Worm (Caenorhabditis elegans) whole organism, L2 larva: ENCODE data around the gene tbx-34.

Experiments
- C34F6.9 ChIP-seq: fragments of 150-350 bp; optimal IDR thresholded peaks from 2 replicates; lab custom pipeline; 2014; ENCODE audit warnings: missing biosample characterization, missing genetic modification characterization
- F13H6.1 ChIP-seq: sonication (generic microtip); optimal IDR thresholded peaks from 2 replicates; lab custom pipeline; 2016; ENCODE audit warnings: missing genetic modification characterization, missing compliant biosample characterization
- R02D3.7 ChIP-seq: fragments of 150-350 bp; optimal IDR thresholded peaks from 2 replicates; lab custom pipeline; 2014; ENCODE audit warnings: missing biosample characterization, missing genetic modification characterization
- Y55F3AM.14 ChIP-seq: fragments of 200-800 bp; sonication (Bioruptor generic); optimal IDR thresholded peaks from 2 replicates; lab custom pipeline; 2018; ENCODE audit warnings: mild to moderate bottlenecking, missing genetic modification characterization, missing compliant biosample characterization
- ZK546.5 ChIP-seq: sonication (generic microtip); optimal IDR thresholded peaks from 2 replicates; lab custom pipeline; 2017; ENCODE audit warnings: missing biosample characterization, missing genetic modification characterization
- alr-1 ChIP-seq: fragments of 150-350 bp; optimal IDR thresholded peaks from 2 replicates; lab custom pipeline; 2014; ENCODE audit warnings: missing biosample characterization, missing genetic modification characterization
- aly-2 ChIP-seq: fragments of 150-350 bp; optimal IDR thresholded peaks from 2 replicates; lab custom pipeline; 2014; ENCODE audit warnings: missing biosample characterization, missing genetic modification characterization
- ceh-16 ChIP-seq: fragments of 150-350 bp; optimal IDR thresholded peaks from 2 replicates; lab custom pipeline; 2014; ENCODE audit warnings: missing biosample characterization, missing genetic modification characterization
- ceh-82 ChIP-seq: fragments of 150-350 bp; optimal IDR thresholded peaks from 2 replicates; lab custom pipeline; 2014; ENCODE audit warnings: missing biosample characterization, missing genetic modification characterization
- crh-2 ChIP-seq: sonication (generic microtip); optimal IDR thresholded peaks from 2 replicates; lab custom pipeline; 2017; ENCODE audit warnings: missing biosample characterization, missing genetic modification characterization
- dmd-4 ChIP-seq: sonication (generic microtip); optimal IDR thresholded peaks from 2 replicates; lab custom pipeline; 2017; ENCODE audit warnings: missing biosample characterization, missing genetic modification characterization
- elt-1 ChIP-seq: fragments of 150-350 bp; optimal IDR thresholded peaks from 2 replicates; lab custom pipeline; 2014; ENCODE audit warnings: missing biosample characterization, missing genetic modification characterization
- fos-1 ChIP-seq: fragments of 150-350 bp; optimal IDR thresholded peaks from 2 replicates; lab custom pipeline; 2014; ENCODE audit warnings: missing biosample characterization, missing genetic modification characterization
- gmeb-1 ChIP-seq: fragments of 150-350 bp; optimal IDR thresholded peaks from 2 replicates; lab custom pipeline; 2014; ENCODE audit warnings: missing biosample characterization, missing genetic modification characterization
- lin-11 ChIP-seq: fragments of 150-350 bp; sonication (generic microtip); optimal IDR thresholded peaks from 2 replicates; lab custom pipeline; 2014; ENCODE audit warnings: missing biosample characterization, missing genetic modification characterization, inconsistent platforms, mixed read lengths
- lin-13 ChIP-seq: fragments of 150-350 bp; optimal IDR thresholded peaks from 2 replicates; lab custom pipeline; 2014; ENCODE audit warnings: missing biosample characterization, missing genetic modification reagents, missing genetic modification characterization
- lin-39 ChIP-seq: fragments of 150-350 bp; optimal IDR thresholded peaks from 2 replicates; lab custom pipeline; 2014; ENCODE audit warnings: missing biosample characterization, missing genetic modification reagents, missing genetic modification characterization
- lsy-2 ChIP-seq, 2 experiments: fragments of 150-350 bp in 1 of 2; sonication (generic microtip) in 1 of 2; optimal IDR thresholded peaks; 2 replicates each; lab custom pipeline; 2014 to 2017; ENCODE audit warnings: missing biosample characterization in 2 of 2, missing genetic modification characterization in 2 of 2
- mab-5 ChIP-seq: fragments of 150-350 bp; optimal IDR thresholded peaks from 2 replicates; lab custom pipeline; 2014; ENCODE audit warnings: missing biosample characterization, missing genetic modification characterization
- mbf-1 ChIP-seq: sonication (generic microtip); optimal IDR thresholded peaks from 2 replicates; lab custom pipeline; 2017; ENCODE audit warnings: missing biosample characterization, missing genetic modification characterization
- mdl-1 ChIP-seq, 2 experiments: fragments of 150-350 bp in 1 of 2; sonication (generic microtip) in 1 of 2; optimal IDR thresholded peaks; 2 replicates each; lab custom pipeline; 2017; ENCODE audit warnings: missing biosample characterization in 2 of 2, missing genetic modification characterization in 2 of 2
- nhr-11 ChIP-seq: fragments of 150-350 bp; optimal IDR thresholded peaks from 2 replicates; lab custom pipeline; 2014; ENCODE audit warnings: missing biosample characterization, missing genetic modification characterization
- nhr-129 ChIP-seq: fragments of 150-350 bp; optimal IDR thresholded peaks from 2 replicates; lab custom pipeline; 2014; ENCODE audit warnings: missing biosample characterization, missing genetic modification characterization
- nhr-21 ChIP-seq: fragments of 150-350 bp; optimal IDR thresholded peaks from 2 replicates; lab custom pipeline; 2014; ENCODE audit warnings: missing biosample characterization, missing genetic modification characterization
- nhr-23 ChIP-seq: fragments of 150-350 bp; optimal IDR thresholded peaks from 2 replicates; lab custom pipeline; 2014; ENCODE audit warnings: missing biosample characterization, missing genetic modification reagents, missing genetic modification characterization
- nhr-237 ChIP-seq: fragments of 150-350 bp; optimal IDR thresholded peaks from 2 replicates; lab custom pipeline; 2014; ENCODE audit warnings: missing biosample characterization, missing genetic modification characterization
- nhr-25 ChIP-seq: fragments of 150-350 bp; sonication (generic microtip); optimal IDR thresholded peaks from 3 replicates; lab custom pipeline; 2014; ENCODE audit warnings: missing biosample characterization, missing genetic modification characterization
- nhr-6 ChIP-seq: fragments of 150-350 bp; optimal IDR thresholded peaks from 2 replicates; lab custom pipeline; 2014; ENCODE audit warnings: missing biosample characterization, missing genetic modification characterization
- peb-1 ChIP-seq: fragments of 150-350 bp; optimal IDR thresholded peaks from 2 replicates; lab custom pipeline; 2014; ENCODE audit warnings: missing biosample characterization, missing genetic modification characterization
- skn-1 ChIP-seq: sonication (generic microtip); optimal IDR thresholded peaks from 2 replicates; lab custom pipeline; 2017; ENCODE audit warnings: missing biosample characterization, missing genetic modification characterization
- sma-3 ChIP-seq: sonication (generic microtip); optimal IDR thresholded peaks from 2 replicates; lab custom pipeline; 2016; ENCODE audit warnings: missing genetic modification reagents, missing genetic modification characterization, missing compliant biosample characterization
- sma-9 ChIP-seq, 2 experiments: fragments of 150-350 bp in 1 of 2; sonication (generic microtip) in 1 of 2; optimal IDR thresholded peaks; 2 replicates each; lab custom pipeline; 2014 to 2016; ENCODE audit warnings: missing genetic modification characterization in 2 of 2, mild to moderate bottlenecking in 1 of 2, missing biosample characterization in 1 of 2, missing compliant biosample characterization in 1 of 2, missing genetic modification reagents in 1 of 2, moderate library complexity in 1 of 2
- snpc-4 ChIP-seq: fragments of 150-350 bp; optimal IDR thresholded peaks from 2 replicates; lab custom pipeline; 2014; ENCODE audit warnings: missing biosample characterization, missing genetic modification characterization
- unc-39 ChIP-seq: fragments of 150-350 bp; optimal IDR thresholded peaks from 2 replicates; lab custom pipeline; 2014; ENCODE audit warnings: missing biosample characterization, missing genetic modification characterization
- unc-55 ChIP-seq: fragments of 150-350 bp; sonication (generic microtip); optimal IDR thresholded peaks from 3 replicates; lab custom pipeline; 2014; ENCODE audit warnings: missing biosample characterization, missing genetic modification reagents, missing genetic modification characterization
- unc-62 ChIP-seq: fragments of 150-350 bp; optimal IDR thresholded peaks from 2 replicates; lab custom pipeline; 2014; ENCODE audit warnings: missing biosample characterization, missing genetic modification reagents, missing genetic modification characterization
- zag-1 ChIP-seq: fragments of 150-350 bp; optimal IDR thresholded peaks from 2 replicates; lab custom pipeline; 2014; ENCODE audit warnings: missing biosample characterization, missing genetic modification characterization
- ztf-1 ChIP-seq: fragments of 200-800 bp; sonication (Bioruptor generic); conservative IDR thresholded peaks from 2 replicates; pipeline ENCODE4 v1.3.6; 2022; ENCODE audit warnings: missing genetic modification characterization, missing compliant biosample characterization
- ztf-11 ChIP-seq: sonication (generic microtip); optimal IDR thresholded peaks from 2 replicates; lab custom pipeline; 2017; ENCODE audit warnings: missing biosample characterization, missing genetic modification characterization
- ztf-4 ChIP-seq: fragments of 150-350 bp; optimal IDR thresholded peaks from 2 replicates; lab custom pipeline; 2014; ENCODE audit warnings: missing biosample characterization, missing genetic modification characterization

tbx-34 gene

DNA sequence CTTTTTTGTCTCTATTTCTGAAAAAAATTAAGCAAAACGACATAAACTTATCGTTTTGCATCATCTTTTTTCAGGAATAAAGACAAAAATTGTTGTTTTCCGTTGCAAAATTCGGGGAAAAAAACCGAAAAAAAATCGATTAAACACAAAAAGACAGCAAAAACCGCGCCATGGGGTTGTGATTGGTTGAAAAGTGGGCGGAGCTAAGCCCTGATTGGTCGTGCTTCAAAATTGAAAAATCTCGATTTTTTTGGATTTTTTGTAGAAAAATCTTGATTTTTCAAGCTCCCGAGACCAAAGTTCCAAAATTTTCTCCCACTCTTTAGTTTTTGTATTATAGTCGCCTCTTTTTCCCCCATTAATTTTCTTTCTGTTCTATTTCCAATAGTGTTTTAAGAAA is 20.3 kb upstream of the tbx-34 start:
- TF ChIP-seq lsy-2 (tag; optimal IDR thresholded peaks at IDR 0.05; lab: Kevin White, UChicago), result no peak
- TF ChIP-seq ceh-16 (tag; lab: Kevin White, UChicago), result no peak
- TF ChIP-seq ceh-82 (tag; lab: Kevin White, UChicago), result no peak
- TF ChIP-seq unc-62 (GFP tag; lab: Kevin White, UChicago), result no peak
- no peak for TF ChIP-seq ZK546.5 (tag; lab: Kevin White, UChicago)
- no peak for TF ChIP-seq mab-5 (tag; lab: Kevin White, UChicago)
- TF ChIP-seq C34F6.9 (tag; lab: Kevin White, UChicago), result no peak
- no peak for TF ChIP-seq R02D3.7 (tag; lab: Kevin White, UChicago)
- TF ChIP-seq lin-39, result no peak
- no peak for TF ChIP-seq nhr-6
- no peak for TF ChIP-seq unc-39 (tag; lab: Kevin White, UChicago)
- no peak for TF ChIP-seq zag-1
- TF ChIP-seq nhr-237 (tag; lab: Kevin White, UChicago), result no peak
- TF ChIP-seq nhr-11 (tag; lab: Kevin White, UChicago), result no peak
- TF ChIP-seq fos-1 (tag; lab: Kevin White, UChicago), result no peak

DNA sequence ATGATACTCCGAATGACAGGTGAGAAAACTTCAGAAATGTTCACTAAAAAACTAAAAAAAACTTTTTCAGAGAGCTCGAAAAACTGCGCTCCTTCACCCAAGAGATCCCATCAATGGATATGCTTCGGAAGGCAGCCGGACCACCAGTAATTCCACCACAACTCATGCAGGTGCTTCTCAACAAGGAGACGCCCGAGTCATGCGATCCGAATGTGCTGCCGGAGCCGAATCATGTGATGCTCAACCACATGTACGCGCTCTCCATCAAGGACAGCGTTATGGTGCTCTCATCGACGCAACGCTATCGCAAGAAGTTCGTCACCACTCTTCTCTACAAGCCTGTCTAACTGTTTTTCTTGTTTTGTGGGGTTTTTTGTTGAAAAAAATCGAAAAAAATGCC is 19.7 kb upstream of the tbx-34 start:
- TF ChIP-seq ceh-82 (tag; lab: Kevin White, UChicago) (no peak), zag-1 (no peak), Y55F3AM.14 (GFP tag; lab: Kevin White, UChicago) (no peak), skn-1 (no peak), ztf-11 (no peak), aly-2 (no peak), nhr-25 (tag; lab: Kevin White, UChicago) (no peak)

ce11 chrIII:11236788-11237187 is 18.7 kb upstream of the tbx-34 start, which contains the start of the genes Y47D3A.14 and aakb-2:
TSS of gene Y47D3A.14 (minus strand) at chrIII:11236868.
TSS of gene aakb-2 (plus strand) at chrIII:11237143.
- TF ChIP-seq ztf-1 (no peak), mbf-1 (tag; lab: Kevin White, UChicago) (no peak), mdl-1 (tag; optimal IDR thresholded peaks at IDR 0.05; lab: Kevin White, UChicago) (no peak), Y55F3AM.14 (GFP tag; lab: Kevin White, UChicago) (no peak), lsy-2 (tag; optimal IDR thresholded peaks at IDR 0.05; lab: Kevin White, UChicago) (peak in 1 of 2 experiments; percentile 62), alr-1 (tag; lab: Kevin White, UChicago) (no peak), crh-2 (tag; lab: Kevin White, UChicago) (peak; percentile 43), unc-55 (GFP tag; lab: Kevin White, UChicago) (peak; percentile 77), lin-13 (peak; percentile 36), snpc-4 (tag; lab: Kevin White, UChicago) (peak; percentile 34), F13H6.1 (tag; lab: Kevin White, UChicago) (peak; percentile 26), unc-62 (GFP tag; lab: Kevin White, UChicago) (no peak), ztf-4 (tag; lab: Kevin White, UChicago) (peak; percentile 7), C34F6.9 (tag; lab: Kevin White, UChicago) (peak; percentile 56), lin-11 (tag; lab: Kevin White, UChicago) (peak; percentile 57), elt-1 (tag; lab: Kevin White, UChicago) (no peak), peb-1 (no peak), ceh-16 (tag; lab: Kevin White, UChicago) (no peak), sma-9 (GFP tag; optimal IDR thresholded peaks at IDR 0.05; lab: Kevin White, UChicago) (peak; percentile 57), sma-9 (tag; optimal IDR thresholded peaks at IDR 0.05; lab: Kevin White, UChicago) (no peak), nhr-129 (tag; lab: Kevin White, UChicago) (peak; percentile 0), sma-3 (GFP tag; lab: Kevin White, UChicago) (peak; percentile 45), nhr-23 (tag; lab: Kevin White, UChicago) (no peak), gmeb-1 (tag; lab: Kevin White, UChicago) (peak; percentile 40), dmd-4 (tag; lab: Kevin White, UChicago) (no peak), nhr-25 (tag; lab: Kevin White, UChicago) (peak; percentile 21), nhr-21 (tag; lab: Kevin White, UChicago) (peak; percentile 25)
